Worm (Caenorhabditis elegans) whole organism, young adult: ENCODE data around the gene sfxn-5.

ENCODE experiments used
- F23B12.7 ChIP-seq: sonication (generic microtip); optimal IDR thresholded peaks from 2 replicates; lab custom pipeline; 2017; ENCODE audit warnings: missing genetic modification characterization, mild to moderate bottlenecking, missing compliant biosample characterization, antibody characterized with exemption, moderate library complexity; ENCODE audit not compliant: insufficient read depth
- athp-1 ChIP-seq: sonication (generic microtip); optimal IDR thresholded peaks from 2 replicates; lab custom pipeline; 2017; ENCODE audit warnings: mild to moderate bottlenecking, missing genetic modification characterization, missing compliant biosample characterization
- madf-10 ChIP-seq: sonication (generic microtip); optimal IDR thresholded peaks from 2 replicates; lab custom pipeline; 2016; ENCODE audit warnings: mild to moderate bottlenecking, missing genetic modification characterization, missing compliant biosample characterization
- repo-1 ChIP-seq: sonication (generic microtip); optimal IDR thresholded peaks from 2 replicates; lab custom pipeline; 2017; ENCODE audit warnings: mild to moderate bottlenecking, missing genetic modification characterization, missing compliant biosample characterization
- unc-62 ChIP-seq: fragments of 150-350 bp; optimal IDR thresholded peaks from 2 replicates; lab custom pipeline; 2014; ENCODE audit warnings: missing biosample characterization, missing genetic modification reagents, missing genetic modification characterization
- ztf-26 ChIP-seq: sonication (generic microtip); optimal IDR thresholded peaks from 2 replicates; lab custom pipeline; 2017; ENCODE audit warnings: missing genetic modification characterization, missing compliant biosample characterization
- ztf-3 ChIP-seq: fragments of 200-800 bp; sonication (Bioruptor generic); optimal IDR thresholded peaks from 2 replicates; lab custom pipeline; 2018; ENCODE audit warnings: mild to moderate bottlenecking, missing genetic modification characterization, missing compliant biosample characterization

- TF ChIP-seq ztf-3 (GFP tag; lab: Kevin White, UChicago) (no peak), ztf-26 (no peak), repo-1 (tag; lab: Kevin White, UChicago) (peak; percentile 16), madf-10 (tag; lab: Kevin White, UChicago) (no peak), F23B12.7 (tag; lab: Kevin White, UChicago) (no peak), unc-62 (GFP tag; lab: Kevin White, UChicago) (no peak), athp-1 (tag; lab: Kevin White, UChicago) (no peak)
Measured at ce11 chrII:8135953-8136352, 31.1 kb upstream of the sfxn-5 start.
